Worm (Caenorhabditis elegans) whole organism, mixed stage, embryonic: ENCODE data around the gene T02C1.1.

Experiments
- blmp-1 ChIP-seq: fragments of 150-350 bp; optimal IDR thresholded peaks from 2 replicates; lab custom pipeline; 2014; ENCODE audit warnings: missing biosample characterization, missing genetic modification characterization
- ceh-43 ChIP-seq: fragments of 200-800 bp; sonication (Bioruptor generic); optimal IDR thresholded peaks from 2 replicates; lab custom pipeline; 2018; ENCODE audit warnings: mild to moderate bottlenecking, missing genetic modification characterization, moderate library complexity, missing compliant biosample characterization
- ztf-11 ChIP-seq: fragments of 150-350 bp; optimal IDR thresholded peaks from 2 replicates; lab custom pipeline; 2014; ENCODE audit warnings: missing biosample characterization, missing genetic modification characterization

- TF ChIP-seq ceh-43 (no peak), ztf-11 (no peak), blmp-1 (tag; lab: Kevin White, UChicago) (no peak)
Observed at ce11 chrIII:9236228-9236627, 11.1 kb upstream of the T02C1.1 start, which contains the start of gene T23G5.2.
